Worm (Caenorhabditis elegans) whole organism, late embryonic: Measurements from ENCODE around the gene cytb-5.1.
A peak's percentile ranks its signal among the peaks of the same experiment; 100 is the strongest.

Experiments
- C08G9.2 ChIP-seq: sonication (generic microtip); optimal IDR thresholded peaks from 2 replicates; lab custom pipeline; 2016; ENCODE audit warnings: mild to moderate bottlenecking, missing genetic modification characterization, moderate library complexity, missing compliant biosample characterization
- C38D4.7 ChIP-seq: fragments of 200-800 bp; sonication (Bioruptor generic); optimal IDR thresholded peaks from 2 replicates; lab custom pipeline; 2018; ENCODE audit warnings: mild to moderate bottlenecking, missing genetic modification characterization, moderate library complexity, missing compliant biosample characterization
- ceh-19 ChIP-seq: fragments of 200-800 bp; sonication (Bioruptor generic); optimal IDR thresholded peaks from 2 replicates; lab custom pipeline; 2018; ENCODE audit warnings: mild to moderate bottlenecking, missing genetic modification characterization, missing compliant biosample characterization
- ceh-2 ChIP-seq: sonication (generic microtip); optimal IDR thresholded peaks from 2 replicates; lab custom pipeline; 2016; ENCODE audit warnings: missing genotype, missing genetic modification characterization, missing compliant biosample characterization
- ceh-22 ChIP-seq: sonication (generic microtip); optimal IDR thresholded peaks from 2 replicates; lab custom pipeline; 2017; ENCODE audit warnings: missing biosample characterization, missing genetic modification characterization
- ceh-24 ChIP-seq: sonication (generic microtip); optimal IDR thresholded peaks from 2 replicates; lab custom pipeline; 2016; ENCODE audit warnings: mild to moderate bottlenecking, missing genetic modification characterization, missing compliant biosample characterization
- ceh-30 ChIP-seq: fragments of 150-350 bp; optimal IDR thresholded peaks from 2 replicates; lab custom pipeline; 2014; ENCODE audit warnings: missing biosample characterization, missing genetic modification characterization
- ceh-31 ChIP-seq: sonication (generic microtip); optimal IDR thresholded peaks from 2 replicates; lab custom pipeline; 2016; ENCODE audit warnings: missing genetic modification characterization, missing compliant biosample characterization
- ceh-34 ChIP-seq: sonication (generic microtip); optimal IDR thresholded peaks from 2 replicates; lab custom pipeline; 2016; ENCODE audit warnings: mild to moderate bottlenecking, missing genetic modification characterization, missing compliant biosample characterization
- ceh-45 ChIP-seq: fragments of 200-800 bp; sonication (Bioruptor generic); IDR thresholded peaks from 2 replicates; pipeline ENCODE4 v1.3.6; 2022; ENCODE audit warnings: missing genetic modification reagents, missing genetic modification characterization, missing compliant biosample characterization
- ceh-48 ChIP-seq: sonication (generic microtip); optimal IDR thresholded peaks from 2 replicates; lab custom pipeline; 2016; ENCODE audit warnings: missing genetic modification characterization, inconsistent platforms, missing compliant biosample characterization
- ceh-6 ChIP-seq: fragments of 200-800 bp; sonication (Bioruptor generic); optimal IDR thresholded peaks from 2 replicates; lab custom pipeline; 2018; ENCODE audit warnings: mild to moderate bottlenecking, missing genetic modification characterization, missing compliant biosample characterization
- ceh-9 ChIP-seq: sonication (generic microtip); optimal IDR thresholded peaks from 2 replicates; lab custom pipeline; 2016; ENCODE audit warnings: mild to moderate bottlenecking, missing genetic modification characterization, inconsistent platforms, missing compliant biosample characterization
- dmd-4 ChIP-seq: sonication (generic microtip); optimal IDR thresholded peaks from 2 replicates; lab custom pipeline; 2016; ENCODE audit warnings: borderline replicate concordance, missing genetic modification characterization, missing compliant biosample characterization
- elt-2 ChIP-seq: sonication (generic microtip); optimal IDR thresholded peaks from 2 replicates; lab custom pipeline; 2016; ENCODE audit warnings: missing genetic modification reagents, missing genetic modification characterization, missing compliant biosample characterization
- ets-4 ChIP-seq: sonication (generic microtip); optimal IDR thresholded peaks from 2 replicates; lab custom pipeline; 2016; ENCODE audit warnings: missing genetic modification characterization, missing compliant biosample characterization
- fax-1 ChIP-seq: sonication (generic microtip); optimal IDR thresholded peaks from 2 replicates; lab custom pipeline; 2016; ENCODE audit warnings: missing genotype, missing genetic modification characterization, missing compliant biosample characterization
- fkh-10 ChIP-seq: fragments of 150-350 bp; optimal IDR thresholded peaks from 2 replicates; lab custom pipeline; 2014; ENCODE audit warnings: missing biosample characterization, missing genetic modification reagents, missing genetic modification characterization
- gmeb-2 ChIP-seq: sonication (generic microtip); optimal IDR thresholded peaks from 2 replicates; lab custom pipeline; 2016; ENCODE audit warnings: missing genetic modification characterization, inconsistent platforms, missing compliant biosample characterization
- hlh-13 ChIP-seq: fragments of 200-800 bp; sonication (Bioruptor generic); optimal IDR thresholded peaks from 2 replicates; lab custom pipeline; 2018; ENCODE audit warnings: mild to moderate bottlenecking, missing genetic modification characterization, missing compliant biosample characterization
- hlh-30 ChIP-seq: sonication (generic microtip); optimal IDR thresholded peaks from 2 replicates; lab custom pipeline; 2017; ENCODE audit warnings: antibody characterized with exemption, missing genetic modification characterization, missing compliant biosample characterization; ENCODE audit not compliant: insufficient read depth
- hlh-6 ChIP-seq: sonication (generic microtip); optimal IDR thresholded peaks from 2 replicates; lab custom pipeline; 2016; ENCODE audit warnings: missing genotype, missing genetic modification characterization, missing compliant biosample characterization
- hlh-8 ChIP-seq: sonication (generic microtip); optimal IDR thresholded peaks from 2 replicates; lab custom pipeline; 2016; ENCODE audit warnings: missing genotype, missing genetic modification characterization, missing compliant biosample characterization
- lim-6 ChIP-seq: sonication (generic microtip); optimal IDR thresholded peaks from 2 replicates; lab custom pipeline; 2016; ENCODE audit warnings: missing genetic modification characterization, missing compliant biosample characterization
- lin-11 ChIP-seq: fragments of 200-800 bp; sonication (Bioruptor generic); optimal IDR thresholded peaks from 2 replicates; lab custom pipeline; 2018; ENCODE audit warnings: mild to moderate bottlenecking, missing genetic modification characterization, missing compliant biosample characterization
- madf-2 ChIP-seq: sonication (generic microtip); optimal IDR thresholded peaks from 2 replicates; lab custom pipeline; 2017; ENCODE audit warnings: missing genetic modification characterization, missing compliant biosample characterization
- mec-3 ChIP-seq: sonication (generic microtip); optimal IDR thresholded peaks from 2 replicates; lab custom pipeline; 2016; ENCODE audit warnings: borderline replicate concordance, missing genetic modification characterization, missing compliant biosample characterization
- nfya-1 ChIP-seq: sonication (generic microtip); optimal IDR thresholded peaks from 2 replicates; lab custom pipeline; 2017; ENCODE audit warnings: missing genetic modification characterization, mild to moderate bottlenecking, missing compliant biosample characterization, antibody characterized with exemption, moderate library complexity
- nhr-11 ChIP-seq: fragments of 150-350 bp; optimal IDR thresholded peaks from 2 replicates; lab custom pipeline; 2014; ENCODE audit warnings: missing biosample characterization, missing genetic modification characterization
- npax-4 ChIP-seq: sonication (generic microtip); optimal IDR thresholded peaks from 2 replicates; lab custom pipeline; 2016; ENCODE audit warnings: missing genetic modification characterization, missing compliant biosample characterization
- odd-2 ChIP-seq: sonication (generic microtip); optimal IDR thresholded peaks from 2 replicates; lab custom pipeline; 2017; ENCODE audit warnings: antibody characterized with exemption, mild to moderate bottlenecking, missing genetic modification characterization, missing compliant biosample characterization
- pat-9 ChIP-seq: fragments of 200-800 bp; sonication (Bioruptor generic); optimal IDR thresholded peaks from 2 replicates; lab custom pipeline; 2018; ENCODE audit warnings: mild to moderate bottlenecking, missing genetic modification characterization, moderate library complexity, missing compliant biosample characterization
- pha-2 ChIP-seq: sonication (generic microtip); optimal IDR thresholded peaks from 2 replicates; lab custom pipeline; 2017; ENCODE audit warnings: mild to moderate bottlenecking, missing genetic modification characterization, missing compliant biosample characterization
- pha-4 ChIP-seq: fragments of 150-350 bp; optimal IDR thresholded peaks from 2 replicates; lab custom pipeline; 2018; ENCODE audit warnings: missing biosample characterization, missing genetic modification reagents, missing genetic modification characterization
- pqm-1 ChIP-seq: sonication (generic microtip); optimal IDR thresholded peaks from 2 replicates; lab custom pipeline; 2016; ENCODE audit warnings: missing genetic modification characterization, missing compliant biosample characterization
- ref-2 ChIP-seq: sonication (generic microtip); optimal IDR thresholded peaks from 2 replicates; lab custom pipeline; 2016; ENCODE audit warnings: missing genetic modification characterization, missing compliant biosample characterization
- sdc-2 ChIP-seq: sonication (generic microtip); optimal IDR thresholded peaks from 2 replicates; lab custom pipeline; 2016; ENCODE audit warnings: missing genotype, missing genetic modification characterization, missing compliant biosample characterization
- sox-4 ChIP-seq: sonication (generic microtip); optimal IDR thresholded peaks from 2 replicates; lab custom pipeline; 2017; ENCODE audit warnings: mild to moderate bottlenecking, missing genetic modification characterization, inconsistent platforms, missing compliant biosample characterization
- syd-9 ChIP-seq: sonication (generic microtip); optimal IDR thresholded peaks from 2 replicates; lab custom pipeline; 2016; ENCODE audit warnings: mild to moderate bottlenecking, missing genetic modification characterization, moderate library complexity, missing compliant biosample characterization
- tbx-2 ChIP-seq: sonication (generic microtip); optimal IDR thresholded peaks from 2 replicates; lab custom pipeline; 2016; ENCODE audit warnings: missing genetic modification characterization, missing compliant biosample characterization
- tbx-7 ChIP-seq: sonication (generic microtip); optimal IDR thresholded peaks from 2 replicates; lab custom pipeline; 2016; ENCODE audit warnings: missing genotype, missing genetic modification characterization, missing compliant biosample characterization
- unc-42 ChIP-seq: sonication (generic microtip); optimal IDR thresholded peaks from 2 replicates; lab custom pipeline; 2016; ENCODE audit warnings: missing genotype, missing genetic modification characterization, missing compliant biosample characterization
- unc-55 ChIP-seq: sonication (generic microtip); optimal IDR thresholded peaks from 2 replicates; lab custom pipeline; 2017; ENCODE audit warnings: missing biosample characterization, missing genetic modification reagents, missing genetic modification characterization
- ztf-16 ChIP-seq: sonication (generic microtip); optimal IDR thresholded peaks from 2 replicates; lab custom pipeline; 2017; ENCODE audit warnings: missing genetic modification characterization, missing compliant biosample characterization

cytb-5.1 gene

DNA sequence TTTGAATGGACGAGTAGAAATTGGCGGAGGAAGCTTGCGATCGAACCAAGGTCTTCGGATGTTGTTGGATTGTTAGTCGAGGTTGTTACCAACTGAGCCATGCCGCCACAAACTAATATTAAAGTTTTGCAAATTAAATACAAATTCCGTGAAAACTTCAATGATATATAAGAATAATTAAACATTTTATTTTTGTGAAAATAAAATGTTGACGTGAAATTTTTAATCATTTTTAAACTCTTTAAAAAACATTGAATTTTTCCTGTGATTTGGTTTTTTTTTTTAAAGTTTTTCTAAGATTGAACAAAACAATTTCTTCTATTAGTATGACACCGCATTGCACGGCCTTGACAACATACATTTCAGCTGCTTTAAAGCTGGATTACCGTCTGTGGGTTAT is 11.0 kb upstream of the cytb-5.1 start, which contains the start of gene C31E10.11:
Gene C31E10.11 (minus strand): TSS at position 101 of the 400 bp plus-strand sequence.
- TF ChIP-seq pha-4 (tag; lab: Kevin White, UChicago) (no peak), ceh-6 (GFP tag; lab: Kevin White, UChicago) (no peak), ets-4 (tag; lab: Kevin White, UChicago) (no peak), madf-2 (no peak), syd-9 (tag; lab: Kevin White, UChicago) (no peak), C08G9.2 (tag; lab: Kevin White, UChicago) (no peak), sox-4 (no peak), gmeb-2 (tag; lab: Kevin White, UChicago) (no peak), dmd-4 (no peak), ceh-2 (tag; lab: Kevin White, UChicago) (no peak), ceh-48 (no peak), ceh-34 (tag; lab: Kevin White, UChicago) (no peak), ceh-30 (no peak), odd-2 (tag; lab: Kevin White, UChicago) (no peak), lim-6 (tag; lab: Kevin White, UChicago) (no peak), ceh-22 (tag; lab: Kevin White, UChicago) (no peak), lin-11 (tag; lab: Kevin White, UChicago) (no peak), unc-42 (tag; lab: Kevin White, UChicago) (no peak), ceh-31 (no peak)

DNA sequence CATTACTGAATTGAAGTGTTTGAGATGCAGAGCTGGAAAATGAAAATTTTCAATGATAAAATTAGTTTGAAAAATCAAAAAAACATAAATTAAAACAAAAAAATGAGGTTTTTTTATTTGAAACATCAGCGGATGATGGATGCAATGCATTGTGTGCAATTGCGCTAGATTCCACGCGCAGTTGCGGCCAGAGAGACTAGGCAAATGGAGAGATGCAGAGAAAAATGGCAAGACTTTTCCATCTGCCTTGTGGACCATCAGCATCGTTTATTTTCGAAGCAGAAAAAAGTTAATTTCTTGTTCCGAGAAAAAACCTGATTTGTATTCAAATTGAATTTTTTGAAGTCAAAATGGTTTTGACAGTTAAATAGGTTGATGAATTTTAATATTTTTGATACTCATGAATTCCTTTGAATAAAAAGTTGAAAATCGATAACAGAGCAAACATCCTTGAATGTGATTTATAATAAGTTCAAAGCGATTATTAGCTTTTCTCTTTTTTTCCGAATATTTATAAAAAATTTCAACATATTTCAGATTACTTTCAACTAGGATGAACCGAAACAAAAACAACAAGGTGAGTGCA is 5.8 kb upstream of the cytb-5.1 start, which contains the start of the genes C31E10.5 and C31E10.6:
Gene C31E10.5 (minus strand): TSS at position 32 of the 586 bp plus-strand sequence.
Gene C31E10.6 (plus strand): TSS at position 536 of the 586 bp plus-strand sequence.
- no peak for TF ChIP-seq fkh-10 (GFP tag; lab: Kevin White, UChicago)
- TF ChIP-seq ceh-31: peak; percentile 28
- TF ChIP-seq nfya-1: peak; percentile 57
- no peak for TF ChIP-seq ceh-45 (GFP tag; lab: Robert Waterston, UW)
- no peak for TF ChIP-seq ref-2 (tag; lab: Kevin White, UChicago)
- no peak for TF ChIP-seq sdc-2 (tag; lab: Kevin White, UChicago)
- no peak for TF ChIP-seq ceh-24 (tag; lab: Kevin White, UChicago)
- no peak for TF ChIP-seq madf-2
- TF ChIP-seq C38D4.7 (GFP tag; lab: Kevin White, UChicago): no peak
- peak; percentile 19 for TF ChIP-seq tbx-2 (tag; lab: Kevin White, UChicago)
- TF ChIP-seq unc-42 (tag; lab: Kevin White, UChicago): peak; percentile 7
- no peak for TF ChIP-seq ceh-6 (GFP tag; lab: Kevin White, UChicago)
- no peak for TF ChIP-seq fax-1 (tag; lab: Kevin White, UChicago)
- no peak for TF ChIP-seq pqm-1 (tag; lab: Kevin White, UChicago)
- no peak for TF ChIP-seq ceh-9 (tag; lab: Kevin White, UChicago)
- TF ChIP-seq hlh-13 (GFP tag; lab: Kevin White, UChicago): no peak
- no peak for TF ChIP-seq pat-9
- TF ChIP-seq pha-2: no peak
- no peak for TF ChIP-seq ceh-30
- TF ChIP-seq hlh-8 (tag; lab: Kevin White, UChicago): no peak
- no peak for TF ChIP-seq mec-3 (tag; lab: Kevin White, UChicago)
- TF ChIP-seq tbx-7 (tag; lab: Kevin White, UChicago): no peak
- TF ChIP-seq nhr-11 (tag; lab: Kevin White, UChicago): no peak
- TF ChIP-seq ztf-16 (tag; lab: Kevin White, UChicago): no peak
- TF ChIP-seq hlh-6 (tag; lab: Kevin White, UChicago): no peak
- no peak for TF ChIP-seq ceh-19 (GFP tag; lab: Kevin White, UChicago)
- no peak for TF ChIP-seq hlh-30 (tag; lab: Kevin White, UChicago)
- peak; percentile 62 for TF ChIP-seq elt-2 (tag; lab: Kevin White, UChicago)
- TF ChIP-seq odd-2 (tag; lab: Kevin White, UChicago): no peak
- TF ChIP-seq ceh-34 (tag; lab: Kevin White, UChicago): peak; percentile 9
- peak; percentile 79 for TF ChIP-seq unc-55 (GFP tag; lab: Kevin White, UChicago)
- no peak for TF ChIP-seq npax-4 (tag; lab: Kevin White, UChicago)
